Worm (Caenorhabditis elegans): ENCODE results near the gene F26G5.1.

DNA sequence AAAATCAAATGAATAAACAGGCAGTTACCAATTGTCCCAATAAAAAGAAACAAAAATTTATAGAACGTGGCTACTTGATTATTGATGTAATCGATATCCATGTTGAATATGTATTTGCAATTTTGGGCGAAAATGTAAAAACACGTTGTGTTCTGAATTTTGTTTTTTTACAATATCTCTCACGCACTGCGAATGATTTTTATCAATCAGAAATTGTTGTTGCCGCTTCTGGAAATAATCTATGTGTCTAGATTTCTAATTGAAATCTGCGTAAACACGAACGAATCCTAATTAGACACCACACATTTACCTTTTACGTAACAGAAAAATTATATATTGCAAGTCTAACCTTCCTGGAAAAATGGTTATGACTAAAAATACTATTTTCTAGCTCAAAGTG, 7.8 kb downstream of the F26G5.1 start, which contains the start of gene srsx-13:
- TF ChIP-seq snpc-4 (tag; optimal IDR thresholded peaks at IDR 0.05) (no peak), lin-13 (tag; optimal IDR thresholded peaks at IDR 0.05) (no peak)
